Worm (Caenorhabditis elegans): ENCODE data around the gene Y71H10B.1.

DNA sequence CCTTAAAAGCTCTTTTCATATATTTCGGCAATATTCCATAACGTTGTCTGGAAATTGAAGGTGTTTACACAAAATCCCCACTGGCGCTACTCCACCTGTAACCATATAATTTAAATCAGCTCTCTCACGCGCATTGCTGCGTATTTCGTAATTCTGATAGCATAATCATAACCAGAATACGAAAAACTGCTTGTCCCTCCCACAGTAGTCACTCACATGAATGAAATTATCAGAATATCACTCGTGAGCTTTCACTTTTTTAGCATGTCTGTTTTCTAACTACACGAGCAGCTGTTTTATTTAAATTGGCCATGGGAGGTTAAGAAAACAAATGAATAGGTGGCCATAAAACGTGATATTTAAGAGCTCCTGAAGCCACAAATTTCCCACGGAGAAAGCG is 20.3 kb downstream of the Y71H10B.1 start:
- TF ChIP-seq sox-4 (tag; optimal IDR thresholded peaks at IDR 0.05) = no peak
- TF ChIP-seq elt-2 (tag; optimal IDR thresholded peaks at IDR 0.05) = no peak
- no peak for TF ChIP-seq tbx-2 (tag; optimal IDR thresholded peaks at IDR 0.05)
- TF ChIP-seq fax-1 (tag; optimal IDR thresholded peaks at IDR 0.05) = no peak
- no peak for TF ChIP-seq dve-1 (tag; optimal IDR thresholded peaks at IDR 0.05)
